ENCODE assay signal across 2 fruit fly cellular contexts in the genomic region with DNA sequence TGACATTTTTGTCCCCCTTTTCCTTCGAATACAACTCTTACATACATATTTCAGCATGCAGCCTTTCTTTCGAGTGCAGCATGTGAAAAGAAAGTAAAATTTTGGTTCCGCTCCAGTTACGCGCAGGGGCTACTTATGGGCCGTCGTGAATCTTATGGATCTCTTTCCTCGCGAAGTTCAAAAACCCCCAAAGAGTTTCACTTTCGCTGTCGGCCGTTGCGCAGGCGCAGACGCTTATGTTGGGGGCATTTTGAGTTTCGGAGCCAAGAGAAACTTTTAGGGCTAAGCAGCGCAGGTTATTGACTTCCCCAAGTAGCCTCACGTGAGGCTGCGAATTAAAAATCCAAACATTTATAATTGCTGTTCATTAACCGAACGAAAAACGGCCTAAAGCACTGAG.
TF ChIP-seq lines count a peak whose summit lies in the region.

No protein-coding gene starts in this region.

- TF ChIP-seq CTCF in whole organism, embryonic (GFP tag; optimal IDR thresholded peaks at IDR 0.05; lab: Kevin White, UChicago) = no peak

TF ChIP-seq in whole organism, embryonic, 481 proteins besides CTCF, POLR2A, EP300 and RAD21:
- TF ChIP-seq sug (tag; optimal IDR thresholded peaks at IDR 0.05; lab: Kevin White, UChicago) (no peak), Optix (GFP tag; IDR thresholded peaks at IDR 0.05; lab: Robert Waterston, UW) (no peak), pan (optimal IDR thresholded peaks at IDR 0.05; lab: Kevin White, UChicago) (no peak), pan (GFP tag; optimal IDR thresholded peaks at IDR 0.05 in 1 of 2, IDR thresholded peaks at IDR 0.05 in 1 of 2) (no peak), Blimp-1 (GFP tag; optimal IDR thresholded peaks at IDR 0.05; lab: Kevin White, UChicago) (peak; percentile 91), CG6854 (GFP tag; optimal IDR thresholded peaks at IDR 0.05; lab: Kevin White, UChicago) (no peak), CG12299 (tag; optimal IDR thresholded peaks at IDR 0.05; lab: Kevin White, UChicago) (no peak), grn (GFP tag; optimal IDR thresholded peaks at IDR 0.05; lab: Kevin White, UChicago) (no peak), kni (GFP tag; optimal IDR thresholded peaks at IDR 0.05; lab: Kevin White, UChicago) (peak; percentile 42), CG11456 (GFP tag; IDR thresholded peaks at IDR 0.05; lab: Robert Waterston, UW) (no peak), pita (GFP tag; optimal IDR thresholded peaks at IDR 0.05; lab: Kevin White, UChicago) (no peak), CG17361 (GFP tag; IDR thresholded peaks at IDR 0.05; lab: Robert Waterston, UW) (no peak), Doc3 (GFP tag; IDR thresholded peaks at IDR 0.05; lab: Robert Waterston, UW; ENCODE audit: partially characterized antibody) (no peak), oc (tag; optimal IDR thresholded peaks at IDR 0.05; lab: Kevin White, UChicago) (peak; percentile 19), CG14441 (GFP tag; IDR thresholded peaks at IDR 0.05; lab: Robert Waterston, UW) (no peak), wdn (GFP tag; IDR thresholded peaks at IDR 0.05; lab: Robert Waterston, UW) (no peak), Awh (GFP tag; IDR thresholded peaks at IDR 0.05; lab: Robert Waterston, UW) (0 out of 2 replicates have a peak, but pooled peaks have one; percentile 6), Dref (GFP tag; IDR thresholded peaks at IDR 0.05; lab: Robert Waterston, UW) (no peak), Drgx (GFP tag; IDR thresholded peaks at IDR 0.05; lab: Robert Waterston, UW) (no peak), cwo (GFP tag; optimal IDR thresholded peaks at IDR 0.05; lab: Kevin White, UChicago) (peak; percentile 11)

TF ChIP-seq in whole organism, prepupa, 60 proteins besides CTCF, POLR2A, EP300 and RAD21:
- TF ChIP-seq fkh (GFP tag; optimal IDR thresholded peaks at IDR 0.05; lab: Kevin White, UChicago) (no peak), Eip78C (GFP tag; lab: Kevin White, UChicago) (peak; percentile 46), CG34406 (GFP tag; optimal IDR thresholded peaks at IDR 0.05; lab: Kevin White, UChicago) (no peak), Blimp-1 (GFP tag; optimal IDR thresholded peaks at IDR 0.05; lab: Kevin White, UChicago) (peak; percentile 76)

Comparison
In these comparisons a context has a peak if more than half of its experiments do, and no peak if none do; other contexts are left out.
1. Of the 7 proteins assayed by ChIP-seq in both whole organism, embryonic and whole organism, prepupa: peak only in whole organism, embryonic: none; only in whole organism, prepupa: none; in both: Blimp-1; in neither: 6.